Fruit fly (Drosophila melanogaster): ENCODE data around the gene CG7236.

Gene CG7236

dm6 chr2L:5724521-5725023 is 18.4 kb downstream of the CG7236 start, which contains the start of gene CG11030 (continued):
- no peak for TF ChIP-seq Vsx1 (GFP tag; optimal IDR thresholded peaks at IDR 0.05)
- TF ChIP-seq Dbx (GFP tag; IDR thresholded peaks at IDR 0.05): peak; percentile 67; the same call in 2 of the 3 replicates
- TF ChIP-seq CG42726 (GFP tag; IDR thresholded peaks at IDR 0.05; ENCODE audit: partially characterized antibody): peak; percentile 100
- TF ChIP-seq Dp (GFP tag; optimal IDR thresholded peaks at IDR 0.05): peak; percentile 71
- TF ChIP-seq fd64A (GFP tag; optimal IDR thresholded peaks at IDR 0.05): peak; percentile 19
- TF ChIP-seq Trl (optimal IDR thresholded peaks at IDR 0.05): peak in 1 of 2 experiments; percentile 12
- TF ChIP-seq Trl (GFP tag; optimal IDR thresholded peaks at IDR 0.05): no peak
- TF ChIP-seq Xbp1 (GFP tag; optimal IDR thresholded peaks at IDR 0.05): peak; percentile 21
- peak; percentile 44 for TF ChIP-seq CG10431 (GFP tag; optimal IDR thresholded peaks at IDR 0.05)
- TF ChIP-seq pfk (GFP tag; optimal IDR thresholded peaks at IDR 0.05): no peak
- TF ChIP-seq CG7556 (GFP tag; optimal IDR thresholded peaks at IDR 0.05): no peak
- no peak for TF ChIP-seq dysf (GFP tag; IDR thresholded peaks at IDR 0.05)

dm6 chr2L:5726049-5726448 is 19.9 kb downstream of the CG7236 start:
- peak; percentile 24 for TF ChIP-seq D19B (GFP tag; optimal IDR thresholded peaks at IDR 0.05)
- no peak for TF ChIP-seq lab (GFP tag; optimal IDR thresholded peaks at IDR 0.05)
- peak; percentile 58 for TF ChIP-seq D19A (tag; optimal IDR thresholded peaks at IDR 0.05)
- TF ChIP-seq HHEX (GFP tag; optimal IDR thresholded peaks at IDR 0.05): no peak
- no peak for TF ChIP-seq ftz-f1 (GFP tag; optimal IDR thresholded peaks at IDR 0.05)
- TF ChIP-seq lilli (GFP tag; optimal IDR thresholded peaks at IDR 0.05): no peak
- no peak for TF ChIP-seq CG16815 (GFP tag; optimal IDR thresholded peaks at IDR 0.05)
- TF ChIP-seq grau (tag; optimal IDR thresholded peaks at IDR 0.05): peak; percentile 84
- no peak for TF ChIP-seq Nf-YA (GFP tag; IDR thresholded peaks at IDR 0.05)

dm6 chr2L:5728711-5729110 is 22.5 kb downstream of the CG7236 start, which contains the start of gene CG14006:
Gene CG14006, minus strand, starts transcription at chr2L:5728811.
- no peak for TF ChIP-seq Usf (GFP tag; optimal IDR thresholded peaks at IDR 0.05)
- TF ChIP-seq zf30C (GFP tag; optimal IDR thresholded peaks at IDR 0.05): no peak
- no peak for TF ChIP-seq CG34422 (GFP tag; IDR thresholded peaks at IDR 0.05)
- TF ChIP-seq dan (GFP tag; IDR thresholded peaks at IDR 0.05): no peak
- TF ChIP-seq Mrtf (GFP tag; IDR thresholded peaks at IDR 0.05): no peak
- no peak for TF ChIP-seq Blimp-1 (GFP tag; optimal IDR thresholded peaks at IDR 0.05)
- no peak for TF ChIP-seq CG3281 (GFP tag; optimal IDR thresholded peaks at IDR 0.05)
- TF ChIP-seq chif (GFP tag; optimal IDR thresholded peaks at IDR 0.05): no peak
- no peak for TF ChIP-seq CG10267 (tag; optimal IDR thresholded peaks at IDR 0.05)
- no peak for TF ChIP-seq Trl (optimal IDR thresholded peaks at IDR 0.05)
- no peak for TF ChIP-seq Trl (GFP tag; optimal IDR thresholded peaks at IDR 0.05)
- TF ChIP-seq CG4707 (GFP tag; optimal IDR thresholded peaks at IDR 0.05): no peak
- TF ChIP-seq Oaz (GFP tag; IDR thresholded peaks at IDR 0.05): no peak
- no peak for TF ChIP-seq jing (GFP tag; optimal IDR thresholded peaks at IDR 0.05)

dm6 chr2L:5730432-5730831 is 24.3 kb downstream of the CG7236 start:
- TF ChIP-seq Ets65A (GFP tag) (peak; percentile 6), Sox102F (GFP tag; optimal IDR thresholded peaks at IDR 0.05) (peak; percentile 19), Blimp-1 (GFP tag; optimal IDR thresholded peaks at IDR 0.05) (peak; percentile 38), CG8388 (GFP tag; optimal IDR thresholded peaks at IDR 0.05) (peak; percentile 23), sna (GFP tag; IDR thresholded peaks at IDR 0.05; ENCODE audit: partially characterized antibody) (no peak), Ptx1 (GFP tag; IDR thresholded peaks at IDR 0.05) (no peak), sens (GFP tag) (peak; percentile 62), hb (GFP tag; IDR thresholded peaks at IDR 0.05; ENCODE audit: partially characterized antibody) (no peak), CG14710 (tag; optimal IDR thresholded peaks at IDR 0.05) (peak; percentile 21), gcm (GFP tag; optimal IDR thresholded peaks at IDR 0.05) (no peak), Sox100B (GFP tag; optimal IDR thresholded peaks at IDR 0.05) (peak; percentile 34), CG11504 (tag; optimal IDR thresholded peaks at IDR 0.05) (peak; percentile 34), fd96Cb (tag; optimal IDR thresholded peaks at IDR 0.05) (peak; percentile 13), crp (GFP tag; optimal IDR thresholded peaks at IDR 0.05) (no peak), CG6765 (GFP tag; optimal IDR thresholded peaks at IDR 0.05) (no peak)

All from whole organism, embryonic.